Worm (Caenorhabditis elegans): ENCODE measurements around the gene nhr-202.

Gene nhr-202

DNA sequence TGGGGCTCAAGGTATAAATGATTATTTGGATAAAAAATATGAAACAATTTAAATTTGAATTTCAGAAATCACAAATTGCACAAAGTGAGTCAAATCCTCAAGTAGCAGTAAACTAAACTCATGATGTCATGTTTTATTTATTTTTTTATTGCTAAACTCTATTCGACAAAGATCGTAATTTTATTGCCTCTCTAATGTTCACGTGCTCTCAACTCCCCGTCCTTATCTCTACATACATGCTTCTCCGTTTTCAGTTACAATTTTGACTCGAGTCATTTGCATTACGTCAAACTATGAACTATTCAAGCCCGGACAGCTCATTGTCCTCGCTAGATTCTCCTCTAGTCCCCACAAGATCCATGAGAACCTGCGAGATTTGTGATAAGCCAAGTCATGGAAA lies 12.1 kb downstream of the nhr-202 start, which contains the start of gene nhr-99:
TSS of gene nhr-99 (plus strand) at position 263 of the 400 bp plus-strand sequence.
- no peak for TF ChIP-seq snu-23 (GFP tag; optimal IDR thresholded peaks at IDR 0.05)
- peak in 1 of 2 experiments; percentile 10 for TF ChIP-seq lin-35 (GFP tag; optimal IDR thresholded peaks at IDR 0.05)
- TF ChIP-seq elt-2 (tag; optimal IDR thresholded peaks at IDR 0.05), result peak; percentile 62
- no peak for TF ChIP-seq skn-1 (tag; optimal IDR thresholded peaks at IDR 0.05)
- no peak for TF ChIP-seq swsn-7 (tag; optimal IDR thresholded peaks at IDR 0.05)
- TF ChIP-seq nhr-90 (tag; optimal IDR thresholded peaks at IDR 0.05; ENCODE audit: poor library complexity), result no peak
- no peak for TF ChIP-seq tbx-2 (tag; optimal IDR thresholded peaks at IDR 0.05)
- TF ChIP-seq nhr-20 (tag; optimal IDR thresholded peaks at IDR 0.05), result peak; percentile 40

ce11 chrV:477664-478212 lies 15.3 kb downstream of the nhr-202 start, which contains the start of gene nhr-55:
nhr-55 (plus strand) TSS chrV:478162.
- no peak for TF ChIP-seq nhr-84 (tag; optimal IDR thresholded peaks at IDR 0.05)
- TF ChIP-seq elt-2 (tag; optimal IDR thresholded peaks at IDR 0.05), result peak; percentile 14
- peak in 1 of 2 experiments; percentile 1 for TF ChIP-seq lin-35 (GFP tag; optimal IDR thresholded peaks at IDR 0.05)
- TF ChIP-seq hlh-4 (tag; optimal IDR thresholded peaks at IDR 0.05), result no peak
- TF ChIP-seq nhr-47 (tag; optimal IDR thresholded peaks at IDR 0.05), result no peak
- peak; percentile 5 for TF ChIP-seq fkh-8 (tag; optimal IDR thresholded peaks at IDR 0.05)

ce11 chrV:479046-479445 lies 16.7 kb downstream of the nhr-202 start:
- TF ChIP-seq hlh-17 (GFP tag; optimal IDR thresholded peaks at IDR 0.05; ENCODE audit: borderline replicate concordance) (no peak), ces-1 (GFP tag; optimal IDR thresholded peaks at IDR 0.05) (no peak)

ce11 chrV:482860-483259 lies 20.5 kb downstream of the nhr-202 start:
- TF ChIP-seq rnt-1 (tag; optimal IDR thresholded peaks at IDR 0.05), result no peak
- TF ChIP-seq pax-3 (tag; optimal IDR thresholded peaks at IDR 0.05), result no peak
- TF ChIP-seq jun-1 (tag; optimal IDR thresholded peaks at IDR 0.05), result no peak
- no peak for TF ChIP-seq efl-3 (GFP tag; optimal IDR thresholded peaks at IDR 0.05)
- TF ChIP-seq zip-4 (GFP tag; optimal IDR thresholded peaks at IDR 0.05), result no peak
- TF ChIP-seq fkh-8 (tag; optimal IDR thresholded peaks at IDR 0.05), result no peak
- no peak for TF ChIP-seq nhr-12 (tag; optimal IDR thresholded peaks at IDR 0.05)
- TF ChIP-seq pqm-1 (tag; optimal IDR thresholded peaks at IDR 0.05), result no peak
- TF ChIP-seq isw-1 (GFP tag; IDR thresholded peaks at IDR 0.05), result no peak
- TF ChIP-seq nhr-71 (tag; optimal IDR thresholded peaks at IDR 0.05), result no peak
- TF ChIP-seq blmp-1 (tag; optimal IDR thresholded peaks at IDR 0.05), result no peak
- no peak for TF ChIP-seq nhr-47 (tag; optimal IDR thresholded peaks at IDR 0.05)
- no peak for TF ChIP-seq irx-1 (tag; optimal IDR thresholded peaks at IDR 0.05)
- TF ChIP-seq ztf-4 (tag; optimal IDR thresholded peaks at IDR 0.05), result no peak
- no peak for TF ChIP-seq lin-14 (GFP tag; optimal IDR thresholded peaks at IDR 0.05)

DNA sequence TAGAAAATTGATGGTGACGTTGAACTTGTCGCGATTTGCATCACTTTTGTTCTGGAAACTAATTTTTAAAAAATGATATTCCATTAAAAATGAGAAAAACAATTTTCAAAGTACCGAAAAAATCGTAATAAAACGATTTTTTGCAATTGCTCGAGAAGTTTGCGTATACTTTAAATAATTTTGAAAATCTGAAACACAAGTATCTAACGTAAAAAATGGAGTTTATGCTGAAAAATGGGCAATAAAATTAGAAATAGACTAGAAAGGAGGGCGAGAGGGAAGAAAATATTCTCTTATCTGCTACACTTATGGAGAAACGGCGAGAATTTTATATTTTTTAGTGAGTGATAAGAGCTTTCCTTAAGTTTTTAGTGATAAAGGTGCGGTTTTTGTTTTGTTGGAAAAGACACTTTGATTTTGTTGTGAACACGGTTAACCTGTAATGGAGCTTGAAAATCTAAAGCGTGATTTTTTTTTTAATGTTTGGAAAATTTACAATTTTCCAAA lies 21.0 kb downstream of the nhr-202 start, which contains the start of gene nhr-130:
TSS of gene nhr-130 (minus strand) at position 51 of the 507 bp plus-strand sequence.
- TF ChIP-seq unc-86 (tag; optimal IDR thresholded peaks at IDR 0.05), result no peak
- peak; percentile 30 for TF ChIP-seq nhr-20 (tag; optimal IDR thresholded peaks at IDR 0.05)
- TF ChIP-seq ztf-11 (tag; optimal IDR thresholded peaks at IDR 0.05), result no peak
- no peak for TF ChIP-seq hpl-2 (GFP tag; optimal IDR thresholded peaks at IDR 0.05)
- TF ChIP-seq lin-14 (GFP tag; optimal IDR thresholded peaks at IDR 0.05), result peak; percentile 12
- no peak for TF ChIP-seq lsy-2 (tag; optimal IDR thresholded peaks at IDR 0.05)
- TF ChIP-seq pqm-1 (tag; optimal IDR thresholded peaks at IDR 0.05), result no peak
- TF ChIP-seq tlp-1 (tag; optimal IDR thresholded peaks at IDR 0.05), result peak; percentile 28
- TF ChIP-seq ceh-82 (tag; optimal IDR thresholded peaks at IDR 0.05), result no peak
- TF ChIP-seq rnt-1 (tag; optimal IDR thresholded peaks at IDR 0.05), result no peak
- no peak for TF ChIP-seq swsn-7 (tag; optimal IDR thresholded peaks at IDR 0.05)
- no peak for TF ChIP-seq dpl-1 (GFP tag; optimal IDR thresholded peaks at IDR 0.05)
- peak; percentile 78 for TF ChIP-seq elt-2 (tag; optimal IDR thresholded peaks at IDR 0.05)
- no peak for TF ChIP-seq zag-1 (tag; optimal IDR thresholded peaks at IDR 0.05)
